Fruit fly (Drosophila melanogaster) whole organism, wandering third instar larva: ENCODE data around the gene Gnf1.
A peak's percentile ranks its signal among the peaks of the same experiment; 100 is the strongest.

ENCODE experiments used
- Abd-B ChIP-seq: fragments of >200 bp; optimal IDR thresholded peaks from 2 replicates; lab custom pipeline; 2017; ENCODE audit warnings: missing biosample characterization, missing genetic modification characterization
- CG32264 ChIP-seq: fragments of 200-800 bp; sonication (Bioruptor generic); optimal IDR thresholded peaks from 2 replicates; lab custom pipeline; 2016; ENCODE audit warnings: missing biosample characterization, missing genetic modification characterization
- CG9705 ChIP-seq: fragments of 200-800 bp; sonication (Bioruptor generic); optimal IDR thresholded peaks from 2 replicates; lab custom pipeline; 2018; ENCODE audit warnings: missing biosample characterization, mild to moderate bottlenecking, missing genetic modification characterization
- CrebA ChIP-seq: fragments of 200-800 bp; sonication (Bioruptor generic); optimal IDR thresholded peaks from 2 replicates; lab custom pipeline; 2016; ENCODE audit warnings: missing biosample characterization, mild to moderate bottlenecking, missing genetic modification characterization, borderline replicate concordance
- Dfd ChIP-seq: fragments of >200 bp; optimal IDR thresholded peaks from 2 replicates; lab custom pipeline; 2017; ENCODE audit warnings: missing biosample characterization, missing genetic modification characterization
- Dif ChIP-seq: fragments of 200-275, 200-300 bp; sonication (Bioruptor generic); optimal IDR thresholded peaks from 2 replicates; lab custom pipeline; 2018; ENCODE audit warnings: missing biosample characterization, missing genetic modification characterization; ENCODE audit not compliant: partially characterized antibody
- GATAd ChIP-seq: sonication (Bioruptor generic); optimal IDR thresholded peaks from 2 replicates; lab custom pipeline; 2016; ENCODE audit warnings: missing biosample characterization, missing genetic modification characterization
- HLH106 ChIP-seq: fragments of 200-800 bp; optimal IDR thresholded peaks from 3 replicates; lab custom pipeline; 2019; ENCODE audit warnings: missing biosample characterization, mild to moderate bottlenecking, missing genetic modification characterization, moderate library complexity
- Hnf4 ChIP-seq: fragments of 200-800 bp; sonication (Bioruptor generic); optimal IDR thresholded peaks from 2 replicates; lab custom pipeline; 2016; ENCODE audit warnings: missing biosample characterization, mild to moderate bottlenecking, missing genetic modification characterization
- Hr78 ChIP-seq: fragments of >200 bp; optimal IDR thresholded peaks from 2 replicates; lab custom pipeline; 2017; ENCODE audit warnings: missing biosample characterization, missing genetic modification characterization
- Hr83 ChIP-seq: fragments of 200-300 bp; sonication (Bioruptor generic); optimal IDR thresholded peaks from 2 replicates; lab custom pipeline; 2016; ENCODE audit warnings: missing biosample characterization, mild to moderate bottlenecking, missing genetic modification characterization, moderate library complexity; ENCODE audit not compliant: poor library complexity, severe bottlenecking
- Jra ChIP-seq: sonication (Bioruptor generic); optimal IDR thresholded peaks from 2 replicates; lab custom pipeline; 2016; ENCODE audit warnings: missing biosample characterization, missing genetic modification characterization
- Mio ChIP-seq: sonication (Bioruptor generic); optimal IDR thresholded peaks from 2 replicates; lab custom pipeline; 2016; ENCODE audit warnings: missing biosample characterization, missing genetic modification characterization
- Myc ChIP-seq: fragments of >200 bp; optimal IDR thresholded peaks from 2 replicates; lab custom pipeline; 2017
- N ChIP-seq: fragments of >200 bp; optimal IDR thresholded peaks from 2 replicates; lab custom pipeline; 2018; ENCODE audit warnings: missing biosample characterization, missing external identifiers, missing genetic modification characterization
- OdsH ChIP-seq: fragments of 200-800 bp; sonication (Bioruptor generic); optimal IDR thresholded peaks from 2 replicates; lab custom pipeline; 2016; ENCODE audit warnings: missing biosample characterization, mild to moderate bottlenecking, missing genetic modification characterization
- Rel ChIP-seq, 2 experiments: fragments of 200-800 bp; sonication (Bioruptor generic) in 1 of 2; optimal IDR thresholded peaks; 2 replicates in 1 of 2; 3 replicates in 1 of 2; lab custom pipeline; 2016 to 2019; ENCODE audit warnings: mild to moderate bottlenecking in 2 of 2, missing biosample characterization in 2 of 2, missing genetic modification characterization in 2 of 2, moderate library complexity in 1 of 2
- Sp1 ChIP-seq: fragments of 200-800 bp; sonication (Bioruptor generic); optimal IDR thresholded peaks from 3 replicates; lab custom pipeline; 2019; ENCODE audit warnings: missing biosample characterization, mild to moderate bottlenecking, missing genetic modification characterization, moderate library complexity
- Vsx2 ChIP-seq: fragments of 200-300, 225-300 bp; sonication (Bioruptor generic); optimal IDR thresholded peaks from 2 replicates; lab custom pipeline; 2018; ENCODE audit warnings: missing biosample characterization, missing genetic modification characterization; ENCODE audit not compliant: partially characterized antibody
- br ChIP-seq: fragments of 200-800 bp; sonication (Bioruptor generic); optimal IDR thresholded peaks from 2 replicates; lab custom pipeline; 2016; ENCODE audit warnings: missing biosample characterization, missing genetic modification characterization
- brk ChIP-seq: fragments of 200-800 bp; sonication (Bioruptor generic); optimal IDR thresholded peaks from 2 replicates; lab custom pipeline; 2016; ENCODE audit warnings: missing biosample characterization, mild to moderate bottlenecking, missing genetic modification characterization
- dl ChIP-seq, 2 experiments: fragments of 175-275, 200-275 bp in 1 of 2; fragments of 200-275 bp in 1 of 2; sonication (Bioruptor generic); optimal IDR thresholded peaks; lab custom pipeline; 2018; ENCODE audit warnings: mild to moderate bottlenecking in 2 of 2, missing biosample characterization in 2 of 2, missing genetic modification characterization in 2 of 2, moderate library complexity in 2 of 2; ENCODE audit not compliant: partially characterized antibody in 2 of 2, insufficient read depth in 1 of 2
- dmrt93B ChIP-seq: fragments of 200-800 bp; sonication (Bioruptor generic); optimal IDR thresholded peaks from 2 replicates; lab custom pipeline; 2018; ENCODE audit warnings: missing biosample characterization, mild to moderate bottlenecking, missing genetic modification characterization
- ey ChIP-seq: fragments of 200-800 bp; sonication (Bioruptor generic); optimal IDR thresholded peaks from 2 replicates; lab custom pipeline; 2016; ENCODE audit warnings: missing biosample characterization, missing genetic modification characterization
- foxo ChIP-seq, 2 experiments: fragments of 200-800 bp; sonication (Bioruptor generic); optimal IDR thresholded peaks; 2 replicates in 1 of 2; 3 replicates in 1 of 2; lab custom pipeline; 2016 to 2017; ENCODE audit warnings: missing biosample characterization in 2 of 2, missing genetic modification characterization in 2 of 2
- fru ChIP-seq: fragments of 200-800 bp; sonication (Bioruptor generic); optimal IDR thresholded peaks from 3 replicates; lab custom pipeline; 2016; ENCODE audit warnings: missing biosample characterization, mild to moderate bottlenecking, missing genetic modification characterization
- h ChIP-seq: fragments of 200-800 bp; sonication (Bioruptor generic); optimal IDR thresholded peaks from 3 replicates; lab custom pipeline; 2016; ENCODE audit warnings: missing biosample characterization, mild to moderate bottlenecking, missing genetic modification characterization
- jim ChIP-seq: fragments of 175-275, 200-325 bp; sonication (Bioruptor generic); optimal IDR thresholded peaks from 2 replicates; lab custom pipeline; 2016; ENCODE audit warnings: missing biosample characterization, mild to moderate bottlenecking, missing genetic modification characterization
- lola ChIP-seq: fragments of >200 bp; optimal IDR thresholded peaks from 2 replicates; lab custom pipeline; 2017; ENCODE audit warnings: missing biosample characterization, missing genetic modification characterization
- pan ChIP-seq: fragments of >200 bp; optimal IDR thresholded peaks from 2 replicates; lab custom pipeline; 2017
- psq ChIP-seq: fragments of 200-800 bp; sonication (Bioruptor generic); optimal IDR thresholded peaks from 3 replicates; lab custom pipeline; 2017; ENCODE audit warnings: missing biosample characterization, mild to moderate bottlenecking, missing genetic modification characterization, moderate library complexity
- rgr ChIP-seq: fragments of 200-800 bp; sonication (Bioruptor generic); optimal IDR thresholded peaks from 3 replicates; lab custom pipeline; 2016; ENCODE audit warnings: missing biosample characterization, mild to moderate bottlenecking, missing genetic modification characterization
- sage ChIP-seq: fragments of 200-800 bp; sonication (Bioruptor generic); optimal IDR thresholded peaks from 2 replicates; lab custom pipeline; 2016; ENCODE audit warnings: missing biosample characterization, mild to moderate bottlenecking, missing genetic modification characterization
- sv ChIP-seq: fragments of 200-800 bp; sonication (Bioruptor generic); optimal IDR thresholded peaks from 3 replicates; lab custom pipeline; 2016; ENCODE audit warnings: missing biosample characterization, missing genetic modification characterization
- tai ChIP-seq: sonication (Bioruptor generic); optimal IDR thresholded peaks from 2 replicates; lab custom pipeline; 2016; ENCODE audit warnings: missing biosample characterization, missing genetic modification characterization
- usp ChIP-seq: fragments of >200 bp; optimal IDR thresholded peaks from 2 replicates; lab custom pipeline; 2017; ENCODE audit warnings: missing biosample characterization, missing genetic modification characterization
- woc ChIP-seq: sonication (Bioruptor generic); optimal IDR thresholded peaks from 2 replicates; lab custom pipeline; 2016; ENCODE audit warnings: missing biosample characterization, mild to moderate bottlenecking, missing genetic modification characterization

Gnf1 gene

dm6 chr3R:4866916-4867315 lies 39.5 kb upstream of the Gnf1 start:
- TF ChIP-seq fru (GFP tag; lab: Kevin White, UChicago) (no peak), OdsH (GFP tag; lab: Kevin White, UChicago) (no peak), sv (GFP tag; lab: Kevin White, UChicago) (no peak)

- TF ChIP-seq Vsx2 (GFP tag; lab: Kevin White, UChicago): no peak
- peak; percentile 95 for TF ChIP-seq Dfd (GFP tag; lab: Kevin White, UChicago)
- TF ChIP-seq dl (GFP tag; optimal IDR thresholded peaks at IDR 0.05; lab: Kevin White, UChicago; ENCODE audit: insufficient read depth in 1 of 2, partially characterized antibody in 2 of 2): no peak
- TF ChIP-seq N (GFP tag; lab: Kevin White, UChicago): no peak
- TF ChIP-seq Hnf4: no peak
- TF ChIP-seq tai (GFP tag; lab: Kevin White, UChicago): no peak
- TF ChIP-seq Sp1 (GFP tag; lab: Kevin White, UChicago): no peak
- TF ChIP-seq, all 38 proteins: peak for 1
These were observed 37.7 kb upstream of the Gnf1 start for dm6 chr3R:4868663-4869225.

- peak; percentile 84 for TF ChIP-seq fru (GFP tag; lab: Kevin White, UChicago)
- TF ChIP-seq br (GFP tag; lab: Kevin White, UChicago): peak; percentile 79
- TF ChIP-seq brk (GFP tag; lab: Kevin White, UChicago): no peak
- TF ChIP-seq Sp1 (GFP tag; lab: Kevin White, UChicago): peak; percentile 69
- peak; percentile 67 for TF ChIP-seq woc (GFP tag; lab: Kevin White, UChicago)
- TF ChIP-seq Dfd (GFP tag; lab: Kevin White, UChicago): no peak
- no peak for TF ChIP-seq usp
- TF ChIP-seq CrebA (GFP tag; lab: Kevin White, UChicago): no peak
- no peak for TF ChIP-seq Rel (GFP tag; optimal IDR thresholded peaks at IDR 0.05; lab: Kevin White, UChicago)
- TF ChIP-seq Rel (tag; optimal IDR thresholded peaks at IDR 0.05; lab: Kevin White, UChicago): no peak
- peak; percentile 69 for TF ChIP-seq rgr
- TF ChIP-seq OdsH (GFP tag; lab: Kevin White, UChicago): peak; percentile 73
- TF ChIP-seq h (GFP tag; lab: Kevin White, UChicago): peak; percentile 79
- TF ChIP-seq CG9705 (GFP tag; lab: Kevin White, UChicago): peak; percentile 22
- TF ChIP-seq foxo (GFP tag; optimal IDR thresholded peaks at IDR 0.05; lab: Kevin White, UChicago): peak in 1 of 2 experiments; percentile 75
- no peak for TF ChIP-seq Mio
- TF ChIP-seq sv (GFP tag; lab: Kevin White, UChicago): no peak
- TF ChIP-seq Dif (GFP tag; lab: Kevin White, UChicago): no peak
- TF ChIP-seq lola (GFP tag; lab: Kevin White, UChicago): no peak
- TF ChIP-seq Hr83 (GFP tag; lab: Kevin White, UChicago): no peak
- no peak for TF ChIP-seq Jra
- peak; percentile 61 for TF ChIP-seq psq (GFP tag; lab: Kevin White, UChicago)
- TF ChIP-seq jim: no peak
- no peak for TF ChIP-seq pan
- no peak for TF ChIP-seq dl (GFP tag; optimal IDR thresholded peaks at IDR 0.05; lab: Kevin White, UChicago; ENCODE audit: insufficient read depth in 1 of 2, partially characterized antibody in 2 of 2)
- TF ChIP-seq Myc (lab: Kevin White, UChicago): no peak
- no peak for TF ChIP-seq tai (GFP tag; lab: Kevin White, UChicago)
- peak; percentile 70 for TF ChIP-seq HLH106 (tag; lab: Kevin White, UChicago)
- TF ChIP-seq GATAd: no peak
- peak; percentile 16 for TF ChIP-seq sage (GFP tag; lab: Kevin White, UChicago)
- TF ChIP-seq Abd-B (GFP tag; lab: Kevin White, UChicago): no peak
- no peak for TF ChIP-seq Hr78
- peak; percentile 35 for TF ChIP-seq dmrt93B (GFP tag; lab: Kevin White, UChicago)
- TF ChIP-seq ey (GFP tag; lab: Kevin White, UChicago): peak; percentile 78
- TF ChIP-seq CG32264 (GFP tag; lab: Kevin White, UChicago): peak; percentile 31
- no peak for TF ChIP-seq N (GFP tag; lab: Kevin White, UChicago)
- TF ChIP-seq Vsx2 (GFP tag; lab: Kevin White, UChicago): no peak
These were observed 32.7 kb upstream of the Gnf1 start for dm6 chr3R:4873756-4874155.
